Worm (Caenorhabditis elegans): Measurements from ENCODE around the gene C01G10.14.
"Not testable (repeated sequence)": the region's sequence is repeated elsewhere in the genome, so short reads cannot be mapped to it uniquely, and the experiment has no call there.

The C01G10.14 gene

ce11 chrV:15127413-15127812 is 21.7 kb upstream of the C01G10.14 start, which contains the start of gene srj-27:
TSS of gene srj-27 (minus strand) at chrV:15127513.
- no peak for TF ChIP-seq hmg-4 (GFP tag; optimal IDR thresholded peaks at IDR 0.05)
- TF ChIP-seq tbx-37 (GFP tag; conservative IDR thresholded peaks at IDR 0.05) = no peak
- no peak for TF ChIP-seq sea-1 (GFP tag; conservative IDR thresholded peaks at IDR 0.05)
- no peak for TF ChIP-seq pes-1 (GFP tag; IDR thresholded peaks at IDR 0.05)
- TF ChIP-seq ceh-36 (tag; optimal IDR thresholded peaks at IDR 0.05) = no peak
- TF ChIP-seq scrt-1 (GFP tag; IDR thresholded peaks at IDR 0.05) = no peak
- no peak for TF ChIP-seq hmbx-1 (tag; optimal IDR thresholded peaks at IDR 0.05)
- TF ChIP-seq flt-1 (GFP tag; IDR thresholded peaks at IDR 0.05) = no peak
- TF ChIP-seq ama-1 (optimal IDR thresholded peaks at IDR 0.05) = no peak
- no peak for TF ChIP-seq tra-4 (tag; optimal IDR thresholded peaks at IDR 0.05)

ce11 chrV:15125162-15125561 is 19.4 kb upstream of the C01G10.14 start, which contains the start of gene ugt-30:
TSS of gene ugt-30 (minus strand) at chrV:15125262.
- not testable (repeated sequence) for TF ChIP-seq F13C5.2 (tag; optimal IDR thresholded peaks at IDR 0.05); scrt-1 (GFP tag; IDR thresholded peaks at IDR 0.05); B0310.2 (tag; optimal IDR thresholded peaks at IDR 0.05)

ce11 chrV:15119517-15119916 is 13.8 kb upstream of the C01G10.14 start, which contains the start of gene flor-1:
TSS of gene flor-1 (minus strand) at chrV:15119617.
- TF ChIP-seq hmbx-1 (tag; optimal IDR thresholded peaks at IDR 0.05) (no peak), aly-1 (tag; optimal IDR thresholded peaks at IDR 0.05) (no peak), tra-4 (tag; optimal IDR thresholded peaks at IDR 0.05) (no peak), flt-1 (GFP tag; IDR thresholded peaks at IDR 0.05) (no peak), hmg-4 (GFP tag; optimal IDR thresholded peaks at IDR 0.05) (no peak), scrt-1 (GFP tag; IDR thresholded peaks at IDR 0.05) (no peak), F13C5.2 (tag; optimal IDR thresholded peaks at IDR 0.05) (no peak), ets-7 (tag; optimal IDR thresholded peaks at IDR 0.05) (no peak), ama-1 (optimal IDR thresholded peaks at IDR 0.05) (no peak), sea-1 (GFP tag; conservative IDR thresholded peaks at IDR 0.05) (no peak), hnd-1 (tag; optimal IDR thresholded peaks at IDR 0.05) (no peak), ceh-36 (tag; optimal IDR thresholded peaks at IDR 0.05) (no peak), pes-1 (GFP tag; IDR thresholded peaks at IDR 0.05) (no peak), tbx-37 (GFP tag; conservative IDR thresholded peaks at IDR 0.05) (no peak)

- TF ChIP-seq tbx-11 (GFP tag; IDR thresholded peaks at IDR 0.05); hmg-4 (GFP tag; optimal IDR thresholded peaks at IDR 0.05); F13C5.2 (tag; optimal IDR thresholded peaks at IDR 0.05): not testable (repeated sequence)
Measured at ce11 chrV:15115968-15116367, 10.2 kb upstream of the C01G10.14 start, which contains the start of gene T01G5.8. TSS of gene T01G5.8 (plus strand) at chrV:15116268.

- TF ChIP-seq B0310.2 (tag; optimal IDR thresholded peaks at IDR 0.05) = no peak
- TF ChIP-seq scrt-1 (GFP tag; IDR thresholded peaks at IDR 0.05) = no peak
- TF ChIP-seq tbx-37 (GFP tag; conservative IDR thresholded peaks at IDR 0.05) = no peak
- TF ChIP-seq F13C5.2 (tag; optimal IDR thresholded peaks at IDR 0.05) = no peak
- TF ChIP-seq hmg-4 (GFP tag; optimal IDR thresholded peaks at IDR 0.05) = no peak
- TF ChIP-seq ceh-36 (tag; optimal IDR thresholded peaks at IDR 0.05) = no peak
- no peak for TF ChIP-seq aly-1 (tag; optimal IDR thresholded peaks at IDR 0.05)
- TF ChIP-seq flt-1 (GFP tag; IDR thresholded peaks at IDR 0.05) = no peak
- no peak for TF ChIP-seq ceh-13 (GFP tag; optimal IDR thresholded peaks at IDR 0.05)
- TF ChIP-seq hmbx-1 (tag; optimal IDR thresholded peaks at IDR 0.05) = no peak
- no peak for TF ChIP-seq tbx-11 (GFP tag; IDR thresholded peaks at IDR 0.05)
- TF ChIP-seq sea-1 (GFP tag; conservative IDR thresholded peaks at IDR 0.05) = no peak
- no peak for TF ChIP-seq ets-7 (tag; optimal IDR thresholded peaks at IDR 0.05)
- TF ChIP-seq ama-1 (optimal IDR thresholded peaks at IDR 0.05) = no peak
- no peak for TF ChIP-seq hnd-1 (tag; optimal IDR thresholded peaks at IDR 0.05)
Measured at ce11 chrV:15113992-15114391, 8.2 kb upstream of the C01G10.14 start, which contains the start of gene T01G5.6. TSS of gene T01G5.6 (minus strand) at chrV:15114092.

ce11 chrV:15111660-15112059 is 5.9 kb upstream of the C01G10.14 start, which contains the start of gene T01G5.7:
TSS of gene T01G5.7 (plus strand) at chrV:15111960.
- TF ChIP-seq ceh-36 (tag; optimal IDR thresholded peaks at IDR 0.05) (no peak), B0310.2 (tag; optimal IDR thresholded peaks at IDR 0.05) (no peak), ets-7 (tag; optimal IDR thresholded peaks at IDR 0.05) (no peak), aly-1 (tag; optimal IDR thresholded peaks at IDR 0.05) (no peak)

ce11 chrV:15109260-15109659 is 3.5 kb upstream of the C01G10.14 start, which contains the start of gene Y75B12A.2:
TSS of gene Y75B12A.2 (plus strand) at chrV:15109560.
- TF ChIP-seq sea-1 (GFP tag; conservative IDR thresholded peaks at IDR 0.05) (no peak), hmg-4 (GFP tag; optimal IDR thresholded peaks at IDR 0.05) (no peak), tbx-11 (GFP tag; IDR thresholded peaks at IDR 0.05) (no peak), ama-1 (optimal IDR thresholded peaks at IDR 0.05) (no peak), hmbx-1 (tag; optimal IDR thresholded peaks at IDR 0.05) (no peak)

- no peak for TF ChIP-seq ceh-36 (tag; optimal IDR thresholded peaks at IDR 0.05)
- TF ChIP-seq aly-1 (tag; optimal IDR thresholded peaks at IDR 0.05) = no peak
- TF ChIP-seq tbx-11 (GFP tag; IDR thresholded peaks at IDR 0.05) = no peak
- no peak for TF ChIP-seq pes-1 (GFP tag; IDR thresholded peaks at IDR 0.05)
- TF ChIP-seq flt-1 (GFP tag; IDR thresholded peaks at IDR 0.05) = no peak
- TF ChIP-seq hnd-1 (tag; optimal IDR thresholded peaks at IDR 0.05) = no peak
- no peak for TF ChIP-seq F13C5.2 (tag; optimal IDR thresholded peaks at IDR 0.05)
- no peak for TF ChIP-seq sea-1 (GFP tag; conservative IDR thresholded peaks at IDR 0.05)
- no peak for TF ChIP-seq hmg-4 (GFP tag; optimal IDR thresholded peaks at IDR 0.05)
- TF ChIP-seq B0310.2 (tag; optimal IDR thresholded peaks at IDR 0.05) = no peak
- TF ChIP-seq tra-4 (tag; optimal IDR thresholded peaks at IDR 0.05) = no peak
- no peak for TF ChIP-seq ets-7 (tag; optimal IDR thresholded peaks at IDR 0.05)
Measured at ce11 chrV:15099447-15099846, 6.3 kb downstream of the C01G10.14 start, which contains the start of gene C01G10.1. TSS of gene C01G10.1 (plus strand) at chrV:15099747.
